Fruit fly (Drosophila melanogaster) whole organism, prepupa: Measurements from ENCODE around the gene Asciz.
A peak's percentile ranks its signal among the peaks of the same experiment; 100 is the strongest.

Source experiments
- CG10631 ChIP-seq: fragments of 200-800 bp; sonication (Bioruptor generic); optimal IDR thresholded peaks from 2 replicates; lab custom pipeline; 2016; ENCODE audit warnings: missing biosample characterization, missing genetic modification characterization
- CG10669 ChIP-seq: fragments of 200-800 bp; sonication (Bioruptor generic); optimal IDR thresholded peaks from 3 replicates; lab custom pipeline; 2018; ENCODE audit warnings: missing biosample characterization, mild to moderate bottlenecking, missing genetic modification characterization, moderate library complexity
- CG11294 ChIP-seq: fragments of 200-800 bp; sonication (Bioruptor generic); IDR thresholded peaks from 2 replicates; pipeline ENCODE4 v1.3.6; 2022; ENCODE audit warnings: missing biosample characterization, missing genetic modification characterization
- CG11762 ChIP-seq: fragments of 200-800 bp; sonication (Bioruptor generic); optimal IDR thresholded peaks from 3 replicates; lab custom pipeline; 2016; ENCODE audit warnings: missing biosample characterization, missing genetic modification characterization; ENCODE audit not compliant: insufficient read depth
- CG11902 ChIP-seq: fragments of 200-800 bp; sonication (Bioruptor generic); optimal IDR thresholded peaks from 3 replicates; lab custom pipeline; 2016; ENCODE audit warnings: missing biosample characterization, missing genetic modification characterization
- CG15336 ChIP-seq: fragments of 200-800 bp; sonication (Bioruptor generic); IDR thresholded peaks from 2 replicates; pipeline ENCODE4 v1.3.6; 2022; ENCODE audit warnings: missing biosample characterization, missing genetic modification characterization
- CG1621 ChIP-seq: fragments of 200-800 bp; sonication (Bioruptor generic); optimal IDR thresholded peaks from 3 replicates; lab custom pipeline; 2018; ENCODE audit warnings: missing biosample characterization, mild to moderate bottlenecking, missing genetic modification characterization
- CG16779 ChIP-seq: fragments of 200-800 bp; sonication (Bioruptor generic); optimal IDR thresholded peaks from 3 replicates; lab custom pipeline; 2017; ENCODE audit warnings: missing biosample characterization, mild to moderate bottlenecking, missing genetic modification characterization
- CG3032 ChIP-seq: fragments of 200-800 bp; optimal IDR thresholded peaks from 2 replicates; lab custom pipeline; 2019; ENCODE audit warnings: missing biosample characterization, mild to moderate bottlenecking, missing genetic modification characterization, moderate library complexity
- CG31627 ChIP-seq: fragments of 200-800 bp; sonication (Bioruptor generic); optimal IDR thresholded peaks from 3 replicates; lab custom pipeline; 2016; ENCODE audit warnings: missing biosample characterization, missing genetic modification characterization
- CG32006 ChIP-seq: fragments of 200-800 bp; sonication (Bioruptor generic); optimal IDR thresholded peaks from 3 replicates; lab custom pipeline; 2017; ENCODE audit warnings: missing biosample characterization, mild to moderate bottlenecking, missing genetic modification characterization
- CG3919 ChIP-seq: fragments of 200-800 bp; sonication (Bioruptor generic); optimal IDR thresholded peaks from 3 replicates; lab custom pipeline; 2016; ENCODE audit warnings: missing biosample characterization, missing genetic modification characterization
- CG4318 ChIP-seq: fragments of 200-800 bp; sonication (Bioruptor generic); optimal IDR thresholded peaks from 3 replicates; lab custom pipeline; 2017; ENCODE audit warnings: missing biosample characterization, mild to moderate bottlenecking, missing genetic modification characterization
- CG6163 ChIP-seq: fragments of 200-800 bp; sonication (Bioruptor generic); IDR thresholded peaks from 3 replicates; pipeline ENCODE4 v1.3.6; 2022; ENCODE audit warnings: missing biosample characterization, missing genetic modification characterization
- CG6808 ChIP-seq: fragments of 200-800 bp; sonication (Bioruptor generic); optimal IDR thresholded peaks from 3 replicates; lab custom pipeline; 2017; ENCODE audit warnings: missing biosample characterization, missing genetic modification characterization, mild to moderate bottlenecking, moderate library complexity, missing genetic modification reagents
- CG6854 ChIP-seq: fragments of 200-800 bp; sonication (Bioruptor generic); optimal IDR thresholded peaks from 2 replicates; lab custom pipeline; 2017; ENCODE audit warnings: missing biosample characterization, mild to moderate bottlenecking, missing genetic modification characterization
- CG7368 ChIP-seq: fragments of 200-800 bp; sonication (Bioruptor generic); optimal IDR thresholded peaks from 3 replicates; lab custom pipeline; 2016; ENCODE audit warnings: missing biosample characterization, missing genetic modification characterization
- CG8119 ChIP-seq: fragments of 200-800 bp; sonication (Bioruptor generic); IDR thresholded peaks from 3 replicates; pipeline ENCODE4 v1.3.6; 2022; ENCODE audit warnings: missing biosample characterization, missing genetic modification characterization
- CG8319 ChIP-seq: fragments of 200-800 bp; sonication (Bioruptor generic); optimal IDR thresholded peaks from 3 replicates; lab custom pipeline; 2016; ENCODE audit warnings: missing biosample characterization, missing genetic modification characterization
- CG8632 ChIP-seq: fragments of 200-800 bp; sonication (Bioruptor generic); optimal IDR thresholded peaks from 3 replicates; lab custom pipeline; 2016; ENCODE audit warnings: missing biosample characterization, missing genetic modification characterization
- Eip75B ChIP-seq: fragments of 200-800 bp; sonication (Bioruptor generic); optimal IDR thresholded peaks from 3 replicates; lab custom pipeline; 2016; ENCODE audit warnings: missing biosample characterization, missing genetic modification characterization
- Eip78C ChIP-seq: fragments of 200-800 bp; sonication (Bioruptor generic); peaks from one replicate; lab custom pipeline; 2016; ENCODE audit warnings: missing biosample characterization, missing genetic modification characterization
- Eip93F ChIP-seq: fragments of 200-800 bp; sonication (Bioruptor generic); optimal IDR thresholded peaks from 2 replicates; lab custom pipeline; 2016; ENCODE audit warnings: missing biosample characterization, mild to moderate bottlenecking, missing genetic modification characterization
- Ets21C ChIP-seq: fragments of 200-800 bp; sonication (Bioruptor generic); optimal IDR thresholded peaks from 3 replicates; lab custom pipeline; 2016; ENCODE audit warnings: missing biosample characterization, missing genetic modification characterization
- Ets96B ChIP-seq: fragments of 200-800 bp; optimal IDR thresholded peaks from 2 replicates; lab custom pipeline; 2019; ENCODE audit warnings: missing biosample characterization, mild to moderate bottlenecking, missing genetic modification characterization, moderate library complexity
- Gug ChIP-seq: fragments of 200-800 bp; sonication (Bioruptor generic); IDR thresholded peaks from 2 replicates; pipeline ENCODE4 v1.3.6; 2022; ENCODE audit warnings: missing biosample characterization, missing genetic modification characterization
- Hr38 ChIP-seq: sonication (Bioruptor generic); optimal IDR thresholded peaks from 2 replicates; lab custom pipeline; 2016; ENCODE audit warnings: missing biosample characterization, missing genetic modification characterization
- Hr39 ChIP-seq: fragments of 200-800 bp; sonication (Bioruptor generic); optimal IDR thresholded peaks from 2 replicates; lab custom pipeline; 2016; ENCODE audit warnings: missing biosample characterization, missing genetic modification characterization
- Hr4 ChIP-seq: fragments of 200-800 bp; sonication (Bioruptor generic); optimal IDR thresholded peaks from 3 replicates; lab custom pipeline; 2016; ENCODE audit warnings: missing biosample characterization, missing genetic modification characterization
- Lpt ChIP-seq: fragments of 200-800 bp; sonication (Bioruptor generic); optimal IDR thresholded peaks from 3 replicates; lab custom pipeline; 2016; ENCODE audit warnings: missing biosample characterization, missing genetic modification characterization
- Met ChIP-seq: fragments of 200-800 bp; sonication (Bioruptor generic); optimal IDR thresholded peaks from 3 replicates; lab custom pipeline; 2016; ENCODE audit warnings: missing biosample characterization, missing genetic modification characterization
- OdsH ChIP-seq: fragments of 200-800 bp; sonication (Bioruptor generic); optimal IDR thresholded peaks from 3 replicates; lab custom pipeline; 2016; ENCODE audit warnings: missing biosample characterization, missing genetic modification characterization
- Sox14 ChIP-seq: fragments of 200-800 bp; sonication (Bioruptor generic); optimal IDR thresholded peaks from 3 replicates; lab custom pipeline; 2016; ENCODE audit warnings: missing biosample characterization, missing genetic modification characterization
- Sox15 ChIP-seq: fragments of 200-800 bp; sonication (Bioruptor generic); optimal IDR thresholded peaks from 3 replicates; lab custom pipeline; 2016; ENCODE audit warnings: missing biosample characterization, missing genetic modification characterization
- achi ChIP-seq: fragments of 200-800 bp; sonication (Bioruptor generic); optimal IDR thresholded peaks from 3 replicates; lab custom pipeline; 2016; ENCODE audit warnings: missing biosample characterization, missing genetic modification characterization
- dac ChIP-seq: fragments of 200-800 bp; sonication (Bioruptor generic); optimal IDR thresholded peaks from 2 replicates; lab custom pipeline; 2017; ENCODE audit warnings: missing biosample characterization, mild to moderate bottlenecking, missing genetic modification characterization
- dsx ChIP-seq: fragments of 200-800 bp; optimal IDR thresholded peaks from 3 replicates; lab custom pipeline; 2019; ENCODE audit warnings: missing biosample characterization, mild to moderate bottlenecking, missing genetic modification characterization, moderate library complexity; ENCODE audit not compliant: poor library complexity, severe bottlenecking
- eg ChIP-seq: fragments of 200-800 bp; sonication (Bioruptor generic); IDR thresholded peaks from 3 replicates; pipeline ENCODE4 v1.3.6; 2022; ENCODE audit warnings: missing biosample characterization, missing genetic modification characterization
- fd59A ChIP-seq: fragments of 200-800 bp; sonication (Bioruptor generic); optimal IDR thresholded peaks from 2 replicates; lab custom pipeline; 2017; ENCODE audit warnings: missing biosample characterization, mild to moderate bottlenecking, missing genetic modification characterization, missing genetic modification reagents
- fd85E ChIP-seq: fragments of 200-800 bp; sonication (Bioruptor generic); optimal IDR thresholded peaks from 3 replicates; lab custom pipeline; 2016; ENCODE audit warnings: missing biosample characterization, missing genetic modification characterization
- fkh ChIP-seq: fragments of 200-800 bp; sonication (Bioruptor generic); optimal IDR thresholded peaks from 3 replicates; lab custom pipeline; 2017; ENCODE audit warnings: missing biosample characterization, mild to moderate bottlenecking, missing genetic modification characterization, moderate library complexity
- lz ChIP-seq: fragments of 200-800 bp; sonication (Bioruptor generic); optimal IDR thresholded peaks from 3 replicates; lab custom pipeline; 2016; ENCODE audit warnings: missing biosample characterization, missing genetic modification characterization
- net ChIP-seq: fragments of 200-800 bp; sonication (Bioruptor generic); optimal IDR thresholded peaks from 3 replicates; lab custom pipeline; 2016; ENCODE audit warnings: missing biosample characterization, missing genetic modification characterization
- pdm3 ChIP-seq: fragments of 200-800 bp; sonication (Bioruptor generic); optimal IDR thresholded peaks from 3 replicates; lab custom pipeline; 2016; ENCODE audit warnings: missing biosample characterization, missing genetic modification characterization
- salr ChIP-seq, 2 experiments: fragments of 200-800 bp; sonication (Bioruptor generic); optimal IDR thresholded peaks; 3 replicates each; lab custom pipeline; 2016 to 2018; ENCODE audit warnings: missing biosample characterization in 2 of 2, missing genetic modification characterization in 2 of 2, mild to moderate bottlenecking in 1 of 2
- spab ChIP-seq: fragments of 200-800 bp; sonication (Bioruptor generic); optimal IDR thresholded peaks from 2 replicates; lab custom pipeline; 2017; ENCODE audit warnings: missing biosample characterization, mild to moderate bottlenecking, missing genetic modification characterization, missing genetic modification reagents
- svp ChIP-seq: fragments of 200-800 bp; sonication (Bioruptor generic); peaks from one replicate; lab custom pipeline; 2016; ENCODE audit warnings: missing biosample characterization, missing genetic modification characterization
- topi ChIP-seq: fragments of 200-800 bp; sonication (Bioruptor generic); optimal IDR thresholded peaks from 3 replicates; lab custom pipeline; 2016; ENCODE audit warnings: missing biosample characterization, missing genetic modification characterization
- vri ChIP-seq: fragments of 200-800 bp; sonication (Bioruptor generic); optimal IDR thresholded peaks from 3 replicates; lab custom pipeline; 2016; ENCODE audit warnings: missing biosample characterization, mild to moderate bottlenecking, missing genetic modification characterization

The Asciz gene

dm6 chr3L:3184104-3184503, 18.1 kb upstream of the Asciz start, which contains the start of gene CG42494:
CG42494 (plus strand) TSS chr3L:3184404.
- no peak for TF ChIP-seq Ets96B (tag; lab: Kevin White, UChicago)
- TF ChIP-seq CG3919 (GFP tag; lab: Kevin White, UChicago), result no peak
- TF ChIP-seq lz, result no peak
- no peak for TF ChIP-seq topi (GFP tag; lab: Kevin White, UChicago)
- no peak for TF ChIP-seq CG8119 (GFP tag; lab: Robert Waterston, UW)
- TF ChIP-seq Lpt, result no peak
- TF ChIP-seq CG6854 (GFP tag; lab: Kevin White, UChicago), result no peak
- TF ChIP-seq Sox14 (GFP tag; lab: Kevin White, UChicago), result no peak
- no peak for TF ChIP-seq CG4318 (GFP tag; lab: Kevin White, UChicago)
- no peak for TF ChIP-seq net (GFP tag; lab: Kevin White, UChicago)

- TF ChIP-seq eg (GFP tag; lab: Robert Waterston, UW), result peak; percentile 95
- TF ChIP-seq Gug (GFP tag; lab: Robert Waterston, UW), result peak; percentile 86
- peak; percentile 93 for TF ChIP-seq Met (GFP tag; lab: Kevin White, UChicago)
- peak; percentile 91 for TF ChIP-seq CG6808 (GFP tag; lab: Kevin White, UChicago)
- TF ChIP-seq Eip93F (GFP tag; lab: Kevin White, UChicago), result peak; percentile 86
- TF ChIP-seq CG7368 (GFP tag; lab: Kevin White, UChicago), result peak; percentile 88
- peak; percentile 90 for TF ChIP-seq CG8632
- TF ChIP-seq lz, result peak; percentile 93
- TF ChIP-seq CG3919 (GFP tag; lab: Kevin White, UChicago), result peak; percentile 94
- peak in 1 of 2 experiments; percentile 84 for TF ChIP-seq salr (GFP tag; optimal IDR thresholded peaks at IDR 0.05; lab: Kevin White, UChicago)
- peak; percentile 91 for TF ChIP-seq CG3032 (tag; lab: Kevin White, UChicago)
- TF ChIP-seq Eip78C (GFP tag; lab: Kevin White, UChicago), result peak; percentile 98
- peak; percentile 83 for TF ChIP-seq CG11762 (GFP tag; lab: Kevin White, UChicago)
- no peak for TF ChIP-seq svp (GFP tag; lab: Kevin White, UChicago)
- TF ChIP-seq CG10669 (GFP tag; lab: Kevin White, UChicago), result peak; percentile 93
- TF ChIP-seq Eip75B, result peak; percentile 96
- peak; percentile 94 for TF ChIP-seq dsx (GFP tag; lab: Kevin White, UChicago)
- peak; percentile 75 for TF ChIP-seq Hr4 (GFP tag; lab: Kevin White, UChicago)
- peak; percentile 88 for TF ChIP-seq Ets21C
- peak; percentile 88 for TF ChIP-seq CG15336 (GFP tag; lab: Robert Waterston, UW)
- TF ChIP-seq CG6163 (GFP tag; lab: Robert Waterston, UW), result peak; percentile 96
- peak; percentile 82 for TF ChIP-seq CG16779
- TF ChIP-seq CG11902 (GFP tag; lab: Kevin White, UChicago), result peak; percentile 83
- peak; percentile 92 for TF ChIP-seq spab (GFP tag; lab: Kevin White, UChicago)
- TF ChIP-seq CG6854 (GFP tag; lab: Kevin White, UChicago), result peak; percentile 89
- peak; percentile 91 for TF ChIP-seq CG31627 (GFP tag; lab: Kevin White, UChicago)
- peak; percentile 85 for TF ChIP-seq CG8319 (GFP tag; lab: Kevin White, UChicago)
- peak; percentile 84 for TF ChIP-seq CG8119 (GFP tag; lab: Robert Waterston, UW)
- TF ChIP-seq fd85E, result peak; percentile 67
- peak; percentile 35 for TF ChIP-seq dac (GFP tag; lab: Kevin White, UChicago)
- peak; percentile 93 for TF ChIP-seq Sox14 (GFP tag; lab: Kevin White, UChicago)
- TF ChIP-seq fd59A, result peak; percentile 85
- peak; percentile 90 for TF ChIP-seq pdm3
- no peak for TF ChIP-seq fkh (GFP tag; lab: Kevin White, UChicago)
- TF ChIP-seq Hr39, result peak; percentile 95
- peak; percentile 92 for TF ChIP-seq CG1621 (tag; lab: Kevin White, UChicago)
- TF ChIP-seq CG11294 (GFP tag; lab: Robert Waterston, UW), result peak; percentile 78
- TF ChIP-seq achi, result no peak
- TF ChIP-seq OdsH (GFP tag; lab: Kevin White, UChicago), result no peak
- peak; percentile 95 for TF ChIP-seq Ets96B (tag; lab: Kevin White, UChicago)
- TF ChIP-seq CG10631 (GFP tag; lab: Kevin White, UChicago), result no peak
- peak; percentile 87 for TF ChIP-seq net (GFP tag; lab: Kevin White, UChicago)
- no peak for TF ChIP-seq vri (GFP tag; lab: Kevin White, UChicago)
- no peak for TF ChIP-seq Hr38 (GFP tag; lab: Kevin White, UChicago)
- no peak for TF ChIP-seq CG4318 (GFP tag; lab: Kevin White, UChicago)
- TF ChIP-seq Sox15 (GFP tag; lab: Kevin White, UChicago), result peak; percentile 77
- TF ChIP-seq CG32006, result peak; percentile 85
Observed at dm6 chr3L:3179474-3179873, 13.4 kb upstream of the Asciz start.
